Fruit fly (Drosophila melanogaster) S2 (cell line): ENCODE measurements around the gene CG10222.
A peak's percentile ranks its signal among the peaks of the same experiment; 100 is the strongest.

ENCODE experiments used
- CG8478 ChIP-seq: fragments of >200 bp; optimal IDR thresholded peaks from 2 replicates; lab custom pipeline; 2018
- CTCF ChIP-seq, 2 experiments: fragments of >200 bp; optimal IDR thresholded peaks; 2 replicates each; lab custom pipeline; 2018

dm6 chr3L:13387608-13388007, 24.6 kb downstream of the CG10222 start, which contains the start of gene CG10171:
- TF ChIP-seq CG8478 (no peak), CTCF (optimal IDR thresholded peaks at IDR 0.05; lab: Kevin White, UChicago) (peak; percentile 33 to 54)
